Worm (Caenorhabditis elegans): ENCODE measurements around the gene Y38E10A.1.

ce11 chrII:12606900-12607299 is 36.5 kb upstream of the Y38E10A.1 start, which contains the start of gene Y38E10A.8:
- no peak for TF ChIP-seq nhr-11 (tag; optimal IDR thresholded peaks at IDR 0.05)
- TF ChIP-seq R02D3.7 (tag; optimal IDR thresholded peaks at IDR 0.05), result no peak
- no peak for TF ChIP-seq snpc-4 (tag; optimal IDR thresholded peaks at IDR 0.05)
- TF ChIP-seq nhr-25 (tag; optimal IDR thresholded peaks at IDR 0.05), result no peak
- no peak for TF ChIP-seq unc-62 (GFP tag; optimal IDR thresholded peaks at IDR 0.05)
- no peak for TF ChIP-seq lin-13 (GFP tag; optimal IDR thresholded peaks at IDR 0.05)
- no peak for TF ChIP-seq ztf-1 (GFP tag; conservative IDR thresholded peaks at IDR 0.05)
- TF ChIP-seq alr-1 (tag; optimal IDR thresholded peaks at IDR 0.05), result no peak
- TF ChIP-seq zag-1 (tag; optimal IDR thresholded peaks at IDR 0.05), result no peak
- TF ChIP-seq skn-1 (tag; optimal IDR thresholded peaks at IDR 0.05), result no peak

Data from whole organism, L2 larva.